Worm (Caenorhabditis elegans): ENCODE measurements around the gene Y39G8C.2.

ce11 chrII:14138849-14139419 is 41.5 kb upstream of the Y39G8C.2 start:
- TF ChIP-seq lin-15B (tag; optimal IDR thresholded peaks at IDR 0.05) (no peak), nhr-28 (tag; optimal IDR thresholded peaks at IDR 0.05) (no peak), nhr-76 (tag; optimal IDR thresholded peaks at IDR 0.05) (no peak), nhr-25 (tag; optimal IDR thresholded peaks at IDR 0.05) (no peak), zag-1 (tag; optimal IDR thresholded peaks at IDR 0.05) (no peak), nhr-67 (tag; optimal IDR thresholded peaks at IDR 0.05) (no peak), pha-4 (tag; optimal IDR thresholded peaks at IDR 0.05) (no peak), nhr-43 (tag; optimal IDR thresholded peaks at IDR 0.05; ENCODE audit: poor library complexity, severe bottlenecking) (no peak), nhr-237 (tag; optimal IDR thresholded peaks at IDR 0.05) (no peak), nfya-1 (tag; optimal IDR thresholded peaks at IDR 0.05; ENCODE audit: insufficient read depth) (no peak), elt-3 (tag; optimal IDR thresholded peaks at IDR 0.05) (no peak), skn-1 (tag; optimal IDR thresholded peaks at IDR 0.05) (no peak), egl-27 (tag; optimal IDR thresholded peaks at IDR 0.05) (no peak), jun-1 (tag; optimal IDR thresholded peaks at IDR 0.05) (no peak)
